Worm (Caenorhabditis elegans) whole organism, L2 larva: Measurements from ENCODE around the gene hgrs-1.

Source experiments
- ceh-82 ChIP-seq: fragments of 150-350 bp; optimal IDR thresholded peaks from 2 replicates; lab custom pipeline; 2014; ENCODE audit warnings: missing biosample characterization, missing genetic modification characterization
- lin-39 ChIP-seq: fragments of 150-350 bp; optimal IDR thresholded peaks from 2 replicates; lab custom pipeline; 2014; ENCODE audit warnings: missing biosample characterization, missing genetic modification reagents, missing genetic modification characterization
- nhr-10 ChIP-seq: sonication (generic microtip); optimal IDR thresholded peaks from 2 replicates; lab custom pipeline; 2017; ENCODE audit warnings: missing biosample characterization, missing genetic modification characterization
- nhr-11 ChIP-seq: fragments of 150-350 bp; optimal IDR thresholded peaks from 2 replicates; lab custom pipeline; 2014; ENCODE audit warnings: missing biosample characterization, missing genetic modification characterization
- nhr-23 ChIP-seq: fragments of 150-350 bp; optimal IDR thresholded peaks from 2 replicates; lab custom pipeline; 2014; ENCODE audit warnings: missing biosample characterization, missing genetic modification reagents, missing genetic modification characterization
- nhr-6 ChIP-seq: fragments of 150-350 bp; optimal IDR thresholded peaks from 2 replicates; lab custom pipeline; 2014; ENCODE audit warnings: missing biosample characterization, missing genetic modification characterization
- nhr-77 ChIP-seq: fragments of 150-350 bp; optimal IDR thresholded peaks from 2 replicates; lab custom pipeline; 2014; ENCODE audit warnings: missing biosample characterization, missing genetic modification characterization

- TF ChIP-seq nhr-11 (tag; lab: Kevin White, UChicago): no peak
- no peak for TF ChIP-seq nhr-6 (tag; lab: Kevin White, UChicago)
- no peak for TF ChIP-seq nhr-10 (tag; lab: Kevin White, UChicago)
- no peak for TF ChIP-seq lin-39 (tag; lab: Kevin White, UChicago)
- TF ChIP-seq nhr-77 (tag; lab: Kevin White, UChicago): no peak
- TF ChIP-seq ceh-82 (tag; lab: Kevin White, UChicago): no peak
- no peak for TF ChIP-seq nhr-23 (tag; lab: Kevin White, UChicago)
Observed at ce11 chrIV:8159087-8159486, 46.8 kb downstream of the hgrs-1 start, which contains the start of gene faah-1.
